Worm (Caenorhabditis elegans): ENCODE measurements around the gene F08F3.8.

F08F3.8 gene

ce11 chrV:5425008-5425407 is 7.4 kb downstream of the F08F3.8 start:
- no peak for TF ChIP-seq unc-62 (GFP tag; optimal IDR thresholded peaks at IDR 0.05)

ce11 chrV:5423120-5423519 is 9.3 kb downstream of the F08F3.8 start, which contains the start of gene cyp-14A5:
cyp-14A5 (minus strand) TSS chrV:5423282.
- no peak for TF ChIP-seq unc-62 (GFP tag; optimal IDR thresholded peaks at IDR 0.05)

ce11 chrV:5419915-5420314 is 12.5 kb downstream of the F08F3.8 start, which contains the start of gene F08F3.6:
F08F3.6 (minus strand) TSS chrV:5420067.
- no peak for TF ChIP-seq unc-62 (GFP tag; optimal IDR thresholded peaks at IDR 0.05)

ce11 chrV:5412808-5413405 is 19.5 kb downstream of the F08F3.8 start, which contains the start of gene F08F3.10:
F08F3.10 (plus strand) TSS chrV:5413355.
- TF ChIP-seq unc-62 (GFP tag; optimal IDR thresholded peaks at IDR 0.05), result no peak

- TF ChIP-seq unc-62 (GFP tag; optimal IDR thresholded peaks at IDR 0.05), result no peak
Measured at ce11 chrV:5410679-5411078, 21.7 kb downstream of the F08F3.8 start, which contains the start of gene F08F3.4. F08F3.4 (plus strand) TSS chrV:5410955.

ce11 chrV:5408921-5409320 is 23.5 kb downstream of the F08F3.8 start:
- TF ChIP-seq unc-62 (GFP tag; optimal IDR thresholded peaks at IDR 0.05), result no peak

- no peak for TF ChIP-seq unc-62 (GFP tag; optimal IDR thresholded peaks at IDR 0.05)
Measured at ce11 chrV:5408223-5408622, 24.2 kb downstream of the F08F3.8 start, which contains the start of gene C25A6.1. C25A6.1 (plus strand) TSS chrV:5408523.

ce11 chrV:5405053-5405452 is 27.3 kb downstream of the F08F3.8 start, which contains the start of gene dmsr-7:
dmsr-7 (plus strand) TSS chrV:5405353.
- TF ChIP-seq unc-62 (GFP tag; optimal IDR thresholded peaks at IDR 0.05), result no peak

ce11 chrV:5403938-5404337 is 28.5 kb downstream of the F08F3.8 start:
- no peak for TF ChIP-seq unc-62 (GFP tag; optimal IDR thresholded peaks at IDR 0.05)

ce11 chrV:5392993-5393628 is 39.3 kb downstream of the F08F3.8 start, which contains the start of gene C35A11.4:
C35A11.4 (minus strand) TSS chrV:5393148.
- no peak for TF ChIP-seq unc-62 (GFP tag; optimal IDR thresholded peaks at IDR 0.05)

ce11 chrV:5385914-5386493 is 46.4 kb downstream of the F08F3.8 start, which contains the start of gene C35A11.2:
C35A11.2 (plus strand) TSS chrV:5386299.
- TF ChIP-seq unc-62 (GFP tag; optimal IDR thresholded peaks at IDR 0.05), result no peak
